Worm (Caenorhabditis elegans) whole organism, L3 larva: ENCODE results near the gene srh-218.

Experiments
- R02D3.7 ChIP-seq: fragments of 150-350 bp; optimal IDR thresholded peaks from 2 replicates; lab custom pipeline; 2014; ENCODE audit warnings: missing biosample characterization, missing genetic modification characterization
- ZK546.5 ChIP-seq: sonication (generic microtip); optimal IDR thresholded peaks from 2 replicates; lab custom pipeline; 2017; ENCODE audit warnings: missing biosample characterization, missing genetic modification characterization
- ama-1 ChIP-seq: fragments of 150-350 bp; optimal IDR thresholded peaks from 2 replicates; lab custom pipeline; 2018
- ceh-16 ChIP-seq: sonication (generic microtip); optimal IDR thresholded peaks from 2 replicates; lab custom pipeline; 2017; ENCODE audit warnings: missing biosample characterization, missing genetic modification characterization
- ceh-28 ChIP-seq: fragments of 150-350 bp; optimal IDR thresholded peaks from 2 replicates; lab custom pipeline; 2014; ENCODE audit warnings: missing biosample characterization, missing genetic modification reagents, missing genetic modification characterization
- elt-2 ChIP-seq: sonication (generic microtip); optimal IDR thresholded peaks from 2 replicates; lab custom pipeline; 2016; ENCODE audit warnings: missing genetic modification reagents, mild to moderate bottlenecking, missing genetic modification characterization, missing compliant biosample characterization
- elt-3 ChIP-seq, 3 experiments: fragments of 150-350 bp in 1 of 3; sonication (generic microtip) in 2 of 3; optimal IDR thresholded peaks; 2 replicates in 2 of 3; 4 replicates in 1 of 3; lab custom pipeline; 2014 to 2017; ENCODE audit warnings: missing biosample characterization in 3 of 3, missing genetic modification characterization in 3 of 3
- eor-1 ChIP-seq, 2 experiments: fragments of 150-350 bp; optimal IDR thresholded peaks; 2 replicates each; lab custom pipeline; 2014 to 2018; ENCODE audit warnings: missing biosample characterization in 2 of 2, missing genetic modification characterization in 2 of 2
- fkh-10 ChIP-seq: sonication (generic microtip); optimal IDR thresholded peaks from 2 replicates; lab custom pipeline; 2017; ENCODE audit warnings: missing biosample characterization, missing genetic modification reagents, missing genetic modification characterization
- fkh-2 ChIP-seq: fragments of 150-350 bp; optimal IDR thresholded peaks from 2 replicates; lab custom pipeline; 2014; ENCODE audit warnings: missing biosample characterization, missing genetic modification reagents, missing genetic modification characterization
- fos-1 ChIP-seq: fragments of 150-350 bp; optimal IDR thresholded peaks from 2 replicates; lab custom pipeline; 2014; ENCODE audit warnings: missing biosample characterization, missing genetic modification characterization
- hmg-11 ChIP-seq: sonication (generic microtip); optimal IDR thresholded peaks from 2 replicates; lab custom pipeline; 2016; ENCODE audit warnings: missing genetic modification characterization, missing compliant biosample characterization
- jun-1 ChIP-seq: fragments of 150-350 bp; optimal IDR thresholded peaks from 2 replicates; lab custom pipeline; 2014; ENCODE audit warnings: missing biosample characterization, missing genetic modification reagents, missing genetic modification characterization
- lin-39 ChIP-seq: fragments of 150-350 bp; optimal IDR thresholded peaks from 2 replicates; lab custom pipeline; 2018; ENCODE audit warnings: missing biosample characterization, missing genetic modification reagents, missing genetic modification characterization
- lsy-12 ChIP-seq: sonication (generic microtip); optimal IDR thresholded peaks from 2 replicates; lab custom pipeline; 2016; ENCODE audit warnings: mild to moderate bottlenecking, missing genetic modification characterization, missing compliant biosample characterization
- mml-1 ChIP-seq: fragments of 150-350 bp; sonication (generic microtip); optimal IDR thresholded peaks from 3 replicates; lab custom pipeline; 2014; ENCODE audit warnings: missing biosample characterization, missing genetic modification characterization
- nfya-1 ChIP-seq: sonication (generic microtip); optimal IDR thresholded peaks from 2 replicates; lab custom pipeline; 2017; ENCODE audit warnings: missing genetic modification characterization, mild to moderate bottlenecking, missing compliant biosample characterization, antibody characterized with exemption, moderate library complexity; ENCODE audit not compliant: insufficient read depth
- nhr-12 ChIP-seq: fragments of 150-350 bp; optimal IDR thresholded peaks from 2 replicates; lab custom pipeline; 2014; ENCODE audit warnings: missing biosample characterization, missing genetic modification characterization
- nhr-23 ChIP-seq: fragments of 150-350 bp; optimal IDR thresholded peaks from 2 replicates; lab custom pipeline; 2014; ENCODE audit warnings: missing biosample characterization, missing genetic modification reagents, missing genetic modification characterization
- nhr-237 ChIP-seq: fragments of 150-350 bp; optimal IDR thresholded peaks from 2 replicates; lab custom pipeline; 2014; ENCODE audit warnings: missing biosample characterization, missing genetic modification characterization
- nhr-25 ChIP-seq: sonication (generic microtip); optimal IDR thresholded peaks from 2 replicates; lab custom pipeline; 2017; ENCODE audit warnings: missing biosample characterization, missing genetic modification characterization
- nhr-28 ChIP-seq: fragments of 150-350 bp; optimal IDR thresholded peaks from 2 replicates; lab custom pipeline; 2014; ENCODE audit warnings: missing biosample characterization, missing genetic modification characterization
- nhr-43 ChIP-seq: sonication (generic microtip); optimal IDR thresholded peaks from 2 replicates; lab custom pipeline; 2016; ENCODE audit warnings: mild to moderate bottlenecking, missing genetic modification characterization, missing compliant biosample characterization; ENCODE audit not compliant: poor library complexity, severe bottlenecking
- nhr-67 ChIP-seq: fragments of 150-350 bp; optimal IDR thresholded peaks from 2 replicates; lab custom pipeline; 2014; ENCODE audit warnings: missing biosample characterization, missing genetic modification characterization
- nhr-77 ChIP-seq: fragments of 150-350 bp; optimal IDR thresholded peaks from 2 replicates; lab custom pipeline; 2014; ENCODE audit warnings: missing biosample characterization, missing genetic modification characterization
- pqm-1 ChIP-seq: fragments of 150-350 bp; optimal IDR thresholded peaks from 2 replicates; lab custom pipeline; 2017; ENCODE audit warnings: missing biosample characterization, missing genetic modification characterization, inconsistent platforms
- snpc-4 ChIP-seq: fragments of 150-350 bp; optimal IDR thresholded peaks from 2 replicates; lab custom pipeline; 2014; ENCODE audit warnings: missing biosample characterization, missing genetic modification characterization
- tbx-2 ChIP-seq: sonication (generic microtip); optimal IDR thresholded peaks from 2 replicates; lab custom pipeline; 2016; ENCODE audit warnings: mild to moderate bottlenecking, missing genetic modification characterization, missing compliant biosample characterization
- unc-62 ChIP-seq: fragments of 150-350 bp; sonication (generic microtip); optimal IDR thresholded peaks from 4 replicates; lab custom pipeline; 2014; ENCODE audit warnings: missing biosample characterization, missing genetic modification reagents, missing genetic modification characterization
- zag-1 ChIP-seq: fragments of 150-350 bp; optimal IDR thresholded peaks from 2 replicates; lab custom pipeline; 2014; ENCODE audit warnings: missing biosample characterization, missing genetic modification characterization
- ztf-4 ChIP-seq: fragments of 150-350 bp; optimal IDR thresholded peaks from 2 replicates; lab custom pipeline; 2014; ENCODE audit warnings: missing biosample characterization, missing genetic modification characterization

srh-218 gene

ce11 chrV:15493680-15494079 is at the start of gene srh-218:
Gene srh-218 (plus strand): TSS chrV:15493980.
- no peak for TF ChIP-seq nhr-237 (tag; lab: Kevin White, UChicago)
- no peak for TF ChIP-seq fkh-10 (GFP tag; lab: Kevin White, UChicago)

ce11 chrV:15444188-15444587 is 49.6 kb upstream of the srh-218 start, which contains the start of gene T26H5.11:
Gene T26H5.11 (minus strand): TSS chrV:15444288.
- no peak for TF ChIP-seq fkh-10 (GFP tag; lab: Kevin White, UChicago)
- no peak for TF ChIP-seq nhr-67 (tag; lab: Kevin White, UChicago)
- no peak for TF ChIP-seq fos-1 (tag; lab: Kevin White, UChicago)
- TF ChIP-seq nhr-23 (tag; lab: Kevin White, UChicago) = no peak
- TF ChIP-seq nhr-12 (tag; lab: Kevin White, UChicago) = no peak
- TF ChIP-seq eor-1 (tag; optimal IDR thresholded peaks at IDR 0.05; lab: Kevin White, UChicago) = no peak
- TF ChIP-seq ceh-16 (tag; lab: Kevin White, UChicago) = no peak
- TF ChIP-seq ceh-28 (tag; lab: Kevin White, UChicago) = no peak
- TF ChIP-seq mml-1 = no peak
- TF ChIP-seq nhr-43 (tag; lab: Kevin White, UChicago) = no peak
- TF ChIP-seq elt-3 (tag; optimal IDR thresholded peaks at IDR 0.05; lab: Kevin White, UChicago) = no peak
- no peak for TF ChIP-seq R02D3.7 (tag; lab: Kevin White, UChicago)
- no peak for TF ChIP-seq elt-2
- TF ChIP-seq hmg-11 = no peak
- TF ChIP-seq fkh-2 (tag; lab: Kevin White, UChicago) = no peak
- no peak for TF ChIP-seq nfya-1 (tag; lab: Kevin White, UChicago)
- no peak for TF ChIP-seq nhr-25 (tag; lab: Kevin White, UChicago)
- TF ChIP-seq lsy-12 (tag; lab: Kevin White, UChicago) = no peak
- TF ChIP-seq, all 47 proteins: peak for 0

- TF ChIP-seq elt-2 (peak; percentile 65), pqm-1 (peak; percentile 12), snpc-4 (tag; lab: Kevin White, UChicago) (no peak), nhr-25 (tag; lab: Kevin White, UChicago) (no peak)
Measured at ce11 chrV:15444615-15445014, 49.2 kb upstream of the srh-218 start, which contains the start of gene T26H5.9. Gene T26H5.9 (plus strand): TSS chrV:15444916.

- TF ChIP-seq snpc-4 (tag; lab: Kevin White, UChicago) (no peak), ztf-4 (tag; lab: Kevin White, UChicago) (no peak), fkh-2 (tag; lab: Kevin White, UChicago) (no peak), lin-39 (no peak), ama-1 (lab: Kevin White, UChicago) (no peak), jun-1 (tag; lab: Kevin White, UChicago) (no peak), nhr-28 (no peak), nhr-23 (tag; lab: Kevin White, UChicago) (no peak), lsy-12 (tag; lab: Kevin White, UChicago) (no peak), nhr-77 (tag; lab: Kevin White, UChicago) (no peak), mml-1 (no peak), R02D3.7 (tag; lab: Kevin White, UChicago) (no peak), eor-1 (tag; optimal IDR thresholded peaks at IDR 0.05; lab: Kevin White, UChicago) (no peak), unc-62 (GFP tag; lab: Kevin White, UChicago) (no peak), nhr-67 (tag; lab: Kevin White, UChicago) (no peak), zag-1 (tag; lab: Kevin White, UChicago) (no peak)
Measured at ce11 chrV:15445437-15445836, 48.3 kb upstream of the srh-218 start, which contains the start of gene srh-239. Gene srh-239 (plus strand): TSS chrV:15445737.

ce11 chrV:15448408-15448807 is 45.4 kb upstream of the srh-218 start, which contains the start of gene T26H5.4:
Gene T26H5.4 (minus strand): TSS chrV:15448701.
- TF ChIP-seq elt-2 = peak; percentile 81
- TF ChIP-seq pqm-1 = peak; percentile 77
- TF ChIP-seq nhr-67 (tag; lab: Kevin White, UChicago) = no peak
- TF ChIP-seq ceh-16 (tag; lab: Kevin White, UChicago) = no peak
- TF ChIP-seq nhr-25 (tag; lab: Kevin White, UChicago) = no peak
- TF ChIP-seq unc-62 (GFP tag; lab: Kevin White, UChicago) = no peak
- TF ChIP-seq nhr-12 (tag; lab: Kevin White, UChicago) = no peak
- no peak for TF ChIP-seq ZK546.5 (tag; lab: Kevin White, UChicago)
- TF ChIP-seq, all 47 proteins: peak for 2

- TF ChIP-seq nhr-43 (tag; lab: Kevin White, UChicago) = no peak
- peak; percentile 40 for TF ChIP-seq elt-2
- no peak for TF ChIP-seq tbx-2 (tag; lab: Kevin White, UChicago)
- no peak for TF ChIP-seq unc-62 (GFP tag; lab: Kevin White, UChicago)
- no peak for TF ChIP-seq nhr-23 (tag; lab: Kevin White, UChicago)
- no peak for TF ChIP-seq zag-1 (tag; lab: Kevin White, UChicago)
- TF ChIP-seq, all 47 proteins: peak for 1
Measured at ce11 chrV:15448865-15449264, 44.9 kb upstream of the srh-218 start, which contains the start of gene T26H5.14. Gene T26H5.14 (plus strand): TSS chrV:15449165.
